Fruit fly (Drosophila melanogaster): ENCODE results near the gene CG13113.

Gene CG13113

DNA sequence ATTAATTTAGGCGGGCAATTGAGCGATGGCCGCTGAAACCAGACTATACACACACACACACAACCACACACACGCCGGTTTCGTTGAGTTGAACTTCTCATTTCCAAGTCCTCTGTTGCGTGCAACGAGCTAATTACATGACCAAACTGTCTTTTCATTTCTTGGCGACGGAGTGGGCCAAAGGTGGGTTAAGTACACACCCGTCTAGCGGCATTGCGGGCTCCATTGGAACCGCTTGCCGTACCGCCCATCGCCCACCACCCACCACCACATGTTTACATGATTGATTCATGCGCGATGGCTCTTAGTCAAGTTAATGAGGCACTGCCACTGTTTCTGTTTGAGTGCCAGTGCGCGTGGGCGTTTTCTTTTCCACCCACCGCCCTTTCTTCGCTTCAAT is 33.5 kb upstream of the CG13113 start:
- no peak for TF ChIP-seq CG8478 (optimal IDR thresholded peaks at IDR 0.05)
- TF ChIP-seq CTCF (optimal IDR thresholded peaks at IDR 0.05), result no peak

DNA sequence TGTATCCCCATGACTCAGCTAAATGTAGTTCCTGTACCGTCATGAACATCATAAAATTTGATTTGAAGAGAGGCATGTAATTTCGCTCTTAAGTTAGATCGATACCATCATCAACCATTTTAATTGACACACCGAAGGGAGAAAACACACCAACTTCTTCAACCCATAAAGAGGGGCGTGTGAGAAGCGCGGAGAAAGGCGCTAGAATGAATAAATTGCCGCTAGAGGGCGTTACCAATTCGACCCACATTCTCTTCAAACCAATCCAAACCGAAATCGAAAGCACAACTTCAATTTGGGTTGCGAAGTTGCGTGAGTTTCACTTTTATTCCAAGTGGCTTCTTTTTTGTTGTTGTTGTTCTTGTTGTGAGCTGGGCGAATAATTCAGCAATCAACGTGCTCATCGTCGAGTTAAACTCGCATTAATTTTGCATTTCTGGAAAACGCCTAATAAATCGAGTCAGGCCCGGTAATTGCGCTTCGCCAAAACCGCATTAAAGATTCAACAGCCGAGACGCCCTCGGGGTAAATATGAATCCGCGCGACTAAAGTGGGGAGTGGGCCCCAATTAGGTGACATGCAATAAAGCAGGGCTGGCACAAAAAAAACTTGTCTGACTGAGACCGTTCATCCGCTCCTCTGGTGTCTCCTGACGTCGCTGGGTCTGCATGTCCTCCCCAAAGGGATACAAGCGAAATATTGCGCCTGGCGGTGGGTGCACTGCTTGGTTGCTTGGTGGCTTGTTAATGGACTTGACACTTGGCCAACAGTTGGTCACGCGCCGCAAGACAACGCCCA is 31.4 kb upstream of the CG13113 start:
- TF ChIP-seq CTCF (optimal IDR thresholded peaks at IDR 0.05) (peak; percentile 82 to 87), CG8478 (optimal IDR thresholded peaks at IDR 0.05) (no peak)

DNA sequence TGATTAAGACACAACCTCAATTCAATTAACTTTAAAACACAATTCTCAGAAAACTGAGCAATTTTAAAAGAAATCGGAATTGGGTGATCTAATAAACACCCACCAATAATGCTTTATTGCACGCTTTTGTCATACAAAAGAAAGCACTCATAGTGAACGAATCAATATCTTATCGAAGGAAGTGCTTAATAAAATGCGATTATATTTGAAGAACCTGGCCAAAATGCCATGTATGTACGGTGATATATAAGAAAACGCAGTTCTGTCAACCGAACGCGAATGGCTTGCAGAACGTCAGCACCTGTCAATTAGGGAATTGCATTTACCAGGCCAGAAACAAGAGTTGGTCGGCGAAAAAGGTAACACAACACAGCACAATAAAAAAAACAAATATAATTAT is 30.2 kb upstream of the CG13113 start:
- no peak for TF ChIP-seq CTCF (optimal IDR thresholded peaks at IDR 0.05)
- no peak for TF ChIP-seq CG8478 (optimal IDR thresholded peaks at IDR 0.05)

DNA sequence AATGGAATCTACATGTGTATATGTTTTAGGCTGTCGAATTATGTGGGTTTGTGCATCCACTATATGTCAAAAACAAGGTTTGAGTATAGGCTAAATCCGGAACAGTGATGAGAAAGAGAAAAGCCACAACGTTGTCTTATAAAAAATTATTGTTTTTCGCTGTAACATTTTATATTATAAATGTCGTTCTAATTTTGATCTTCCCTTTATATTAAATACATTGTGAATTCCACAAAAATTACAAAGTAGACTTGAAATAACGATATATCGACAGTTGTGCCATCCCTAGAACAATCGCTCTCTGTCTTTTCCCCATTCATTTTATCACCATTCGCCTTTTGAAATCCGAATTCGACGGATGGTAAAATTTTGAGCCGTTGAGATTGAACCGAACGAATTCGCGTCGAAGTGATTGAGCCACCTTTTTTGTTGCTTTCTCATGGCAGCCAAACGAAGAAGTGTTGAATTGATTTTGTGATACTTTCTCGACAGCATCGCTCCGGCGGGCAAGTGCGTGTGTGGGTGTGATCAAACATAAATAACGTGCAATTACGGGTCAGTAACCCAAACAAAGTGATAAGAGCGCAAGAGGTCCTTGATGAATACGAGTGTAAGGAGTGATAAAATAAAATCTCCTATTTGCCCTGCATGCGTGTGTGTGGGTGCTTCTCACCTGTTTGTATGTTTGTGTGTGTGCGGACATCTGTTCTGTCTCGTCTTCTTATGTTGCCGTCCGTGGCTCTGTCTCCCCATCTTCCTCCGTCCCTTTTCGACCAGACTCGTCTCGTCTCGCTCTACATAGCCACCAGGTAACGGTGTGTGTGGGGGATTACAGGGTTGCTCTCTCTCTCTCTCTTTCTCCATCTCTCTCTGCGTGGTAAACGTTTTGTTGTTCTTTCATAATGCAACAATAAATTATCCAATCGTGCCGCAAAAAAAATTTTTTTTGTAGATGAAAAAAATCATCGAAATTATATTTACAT is 22.8 kb upstream of the CG13113 start, which contains the start of gene Oatp30B:
Gene Oatp30B (plus strand): TSS at position 325 of the 983 bp plus-strand sequence.
- no peak for TF ChIP-seq CG8478 (optimal IDR thresholded peaks at IDR 0.05)
- peak; percentile 1 to 60 for TF ChIP-seq CTCF (optimal IDR thresholded peaks at IDR 0.05)

DNA sequence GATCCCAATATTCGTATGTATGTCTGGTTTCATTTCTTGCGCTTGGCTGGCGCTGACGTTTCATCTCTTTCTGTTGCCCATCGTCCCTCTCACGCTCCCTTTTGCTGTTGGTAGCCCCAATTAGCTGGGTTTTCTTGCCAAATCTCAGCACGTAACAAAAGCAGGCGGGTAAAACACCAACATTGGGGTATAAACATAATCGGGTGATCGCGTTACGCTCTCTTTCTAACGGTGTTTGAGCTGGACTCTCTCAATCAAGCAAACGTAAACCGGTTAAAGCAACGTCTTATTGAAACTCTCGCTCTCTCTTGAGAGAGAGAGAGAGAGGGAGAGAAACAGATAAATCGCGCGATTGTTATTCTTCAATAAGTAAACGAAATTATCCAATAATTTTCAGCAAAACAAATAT is 21.2 kb upstream of the CG13113 start:
- TF ChIP-seq CTCF (optimal IDR thresholded peaks at IDR 0.05), result no peak
- no peak for TF ChIP-seq CG8478 (optimal IDR thresholded peaks at IDR 0.05)

DNA sequence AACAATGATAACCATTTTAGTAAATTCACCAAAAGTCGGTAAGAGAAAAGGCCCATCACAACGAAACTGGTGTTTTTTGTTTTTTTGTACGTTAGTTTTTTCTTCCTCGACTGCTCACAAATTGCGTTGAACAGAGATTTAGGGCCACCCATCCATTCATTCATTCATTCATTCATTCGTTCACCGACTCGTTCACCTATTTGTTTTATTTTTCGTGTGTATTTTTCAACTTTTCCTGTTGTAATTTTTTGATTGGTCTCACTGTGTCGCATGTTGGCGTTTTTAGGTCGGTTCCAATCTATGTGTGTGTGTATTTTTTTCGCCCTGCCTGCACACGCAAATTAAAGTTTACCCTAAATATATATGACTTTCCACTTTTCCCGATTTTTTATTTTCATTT is 19.1 kb upstream of the CG13113 start:
- TF ChIP-seq CG8478 (optimal IDR thresholded peaks at IDR 0.05) (no peak), CTCF (optimal IDR thresholded peaks at IDR 0.05) (no peak)

DNA sequence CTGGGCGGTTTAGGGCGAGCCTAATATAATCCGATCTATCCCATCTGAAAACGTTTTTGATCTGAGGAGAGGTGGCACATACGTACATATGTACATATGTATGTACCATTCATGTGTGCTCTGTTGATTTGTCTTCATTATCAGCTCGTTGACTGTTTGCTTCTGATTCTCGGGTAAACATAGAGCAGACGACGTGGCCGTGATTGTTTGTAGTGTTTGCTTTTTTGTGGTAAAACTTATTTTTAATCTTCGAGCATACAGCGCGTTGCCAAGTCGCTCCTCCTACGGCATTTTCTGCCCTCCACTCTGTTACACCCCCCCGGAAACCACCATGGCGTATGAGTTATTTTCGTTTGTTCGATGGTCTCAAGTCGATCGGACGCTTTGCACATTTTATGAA is 18.3 kb upstream of the CG13113 start:
- no peak for TF ChIP-seq CTCF (optimal IDR thresholded peaks at IDR 0.05)
- TF ChIP-seq CG8478 (optimal IDR thresholded peaks at IDR 0.05), result no peak

DNA sequence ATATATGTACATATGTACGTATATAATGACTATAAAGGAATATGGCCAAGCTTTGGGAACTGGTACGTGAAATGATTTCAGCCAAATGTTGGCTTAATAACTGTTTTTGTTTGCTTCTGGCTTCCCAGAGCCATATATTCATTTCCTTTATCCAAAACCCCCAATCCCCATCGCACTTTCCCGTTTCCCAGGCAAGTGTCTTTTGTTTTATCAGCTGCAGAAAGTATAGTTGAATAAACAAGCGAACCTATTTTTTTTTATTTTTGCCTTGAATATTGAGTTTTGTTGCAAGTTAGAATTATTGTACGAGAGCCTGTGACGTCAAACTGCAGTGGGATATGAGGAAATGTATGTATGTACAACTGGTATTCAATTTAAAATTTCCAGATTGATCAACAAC is 17.5 kb upstream of the CG13113 start:
- TF ChIP-seq CG8478 (optimal IDR thresholded peaks at IDR 0.05) (no peak), CTCF (optimal IDR thresholded peaks at IDR 0.05) (no peak)

DNA sequence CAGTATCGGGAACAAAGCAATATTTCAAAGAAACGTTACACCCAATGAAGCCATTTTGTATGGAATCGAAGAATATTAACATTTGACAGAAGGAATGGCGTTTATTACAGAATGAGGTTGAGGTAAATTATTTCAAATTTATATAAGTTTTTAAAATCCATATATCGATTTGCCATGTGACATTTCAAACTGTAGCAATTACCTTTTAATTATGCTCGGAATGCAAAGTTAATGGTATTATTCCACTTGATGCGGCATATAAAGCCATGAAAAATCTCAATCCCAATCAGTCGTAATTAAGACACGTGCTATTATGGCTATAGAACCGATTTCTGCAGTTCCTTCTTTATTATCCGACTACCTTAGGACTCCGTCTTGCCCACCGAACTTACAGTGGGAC is 15.8 kb upstream of the CG13113 start, which contains the start of gene CG31883:
Gene CG31883 (plus strand): TSS at position 301 of the 400 bp plus-strand sequence.
- TF ChIP-seq CTCF (optimal IDR thresholded peaks at IDR 0.05) (no peak), CG8478 (optimal IDR thresholded peaks at IDR 0.05) (no peak)

DNA sequence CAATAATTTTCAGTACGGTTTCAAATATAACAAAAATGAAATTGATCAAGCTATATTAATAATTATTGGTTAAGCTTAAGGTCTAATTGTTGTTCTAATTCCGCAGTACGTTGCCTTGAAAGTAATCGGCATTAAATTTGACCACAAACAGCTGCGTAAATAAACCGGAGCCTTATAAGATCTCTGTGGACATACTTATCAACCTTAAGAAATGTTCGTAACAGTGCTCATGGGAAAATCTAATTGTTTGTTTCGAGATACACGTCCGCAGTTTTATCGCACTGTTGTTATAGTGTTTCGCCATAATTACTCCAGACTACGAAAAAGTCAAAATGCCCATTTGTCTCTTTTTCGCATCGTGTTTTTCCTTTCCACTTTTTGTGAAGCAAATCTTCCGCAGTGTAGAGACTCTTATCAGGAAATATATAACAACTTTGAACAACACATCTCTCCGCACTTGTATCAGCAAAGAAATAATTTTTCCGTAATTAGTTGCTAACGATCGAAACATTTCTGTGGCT is 14.1 kb upstream of the CG13113 start:
- TF ChIP-seq CG8478 (optimal IDR thresholded peaks at IDR 0.05) (no peak), CTCF (optimal IDR thresholded peaks at IDR 0.05) (no peak)

DNA sequence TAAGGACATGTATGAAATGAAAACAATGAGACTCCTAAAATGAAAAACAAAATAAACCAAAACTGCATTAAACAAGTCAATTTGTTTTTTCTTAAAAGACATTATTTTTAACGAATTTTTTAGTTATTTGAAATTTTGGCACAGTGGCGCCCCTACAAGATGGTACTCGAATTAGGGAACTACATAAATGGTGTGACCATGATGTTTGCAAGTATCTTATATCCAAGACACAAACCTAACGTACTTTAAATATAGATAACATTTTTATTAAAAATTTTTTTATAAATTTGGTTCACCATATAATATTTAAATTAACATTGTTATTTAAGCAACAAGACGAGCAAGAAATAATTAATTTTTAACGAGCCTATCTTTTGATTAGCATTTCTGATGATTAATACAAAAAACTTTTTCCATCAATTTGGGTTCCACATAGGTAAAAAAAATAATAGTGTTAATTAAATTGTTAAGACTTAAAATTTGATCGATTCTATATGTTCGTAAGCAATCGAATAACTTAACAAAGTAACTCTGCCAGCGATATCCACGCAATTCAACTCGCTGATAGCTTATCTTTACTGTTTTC is 3.9 kb upstream of the CG13113 start, which contains the start of gene CG17855:
Gene CG17855 (plus strand): TSS at position 536 of the 586 bp plus-strand sequence.
- no peak for TF ChIP-seq CG8478 (optimal IDR thresholded peaks at IDR 0.05)
- TF ChIP-seq CTCF (optimal IDR thresholded peaks at IDR 0.05), result peak; percentile 38 to 87

DNA sequence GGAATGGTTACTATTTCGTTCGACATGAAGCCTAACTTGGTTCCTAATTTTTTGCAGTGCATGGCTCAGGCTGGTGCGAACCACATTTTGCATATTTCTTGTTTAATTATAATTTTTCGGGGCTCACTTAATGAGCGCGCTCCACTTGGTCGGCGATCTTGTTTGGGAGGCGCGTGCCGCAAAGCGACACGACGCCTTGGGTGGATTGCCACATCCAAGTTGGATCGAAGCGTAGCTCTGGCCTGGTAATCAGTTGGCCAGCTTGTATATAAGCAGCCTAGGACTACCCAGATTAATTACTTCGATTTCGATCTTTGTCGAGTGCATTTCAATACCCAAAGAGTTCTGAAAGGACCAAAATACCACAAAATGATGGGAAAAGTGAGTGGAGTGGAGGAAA is 1.4 kb upstream of the CG13113 start, which contains the start of gene Cpr30B:
Gene Cpr30B (plus strand): TSS at position 301 of the 400 bp plus-strand sequence.
- TF ChIP-seq CTCF (optimal IDR thresholded peaks at IDR 0.05), result no peak
- TF ChIP-seq CG8478 (optimal IDR thresholded peaks at IDR 0.05), result no peak

DNA sequence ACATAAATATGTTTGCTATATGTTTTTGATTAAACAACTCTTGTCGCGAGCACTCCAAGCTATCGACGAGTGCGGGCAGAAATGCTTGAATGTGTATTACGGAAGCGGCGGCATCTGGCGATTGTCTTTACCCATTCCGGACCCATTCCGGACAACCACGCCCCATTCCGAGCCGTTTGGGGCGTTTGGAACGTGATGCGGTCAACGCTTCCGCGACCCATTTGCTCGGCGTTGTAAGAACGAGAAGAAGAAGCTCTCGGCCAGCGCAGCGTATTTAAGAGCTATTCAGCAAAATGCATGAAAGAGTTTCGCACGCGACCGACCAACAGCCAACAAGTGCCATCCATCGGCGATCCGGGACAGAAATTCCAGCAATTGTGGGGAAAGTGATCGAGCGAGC is 1.5 kb downstream of the CG13113 start, which contains the start of gene CG13114:
Gene CG13114 (plus strand): TSS at position 301 of the 400 bp plus-strand sequence.
- no peak for TF ChIP-seq CTCF (optimal IDR thresholded peaks at IDR 0.05)
- no peak for TF ChIP-seq CG8478 (optimal IDR thresholded peaks at IDR 0.05)

DNA sequence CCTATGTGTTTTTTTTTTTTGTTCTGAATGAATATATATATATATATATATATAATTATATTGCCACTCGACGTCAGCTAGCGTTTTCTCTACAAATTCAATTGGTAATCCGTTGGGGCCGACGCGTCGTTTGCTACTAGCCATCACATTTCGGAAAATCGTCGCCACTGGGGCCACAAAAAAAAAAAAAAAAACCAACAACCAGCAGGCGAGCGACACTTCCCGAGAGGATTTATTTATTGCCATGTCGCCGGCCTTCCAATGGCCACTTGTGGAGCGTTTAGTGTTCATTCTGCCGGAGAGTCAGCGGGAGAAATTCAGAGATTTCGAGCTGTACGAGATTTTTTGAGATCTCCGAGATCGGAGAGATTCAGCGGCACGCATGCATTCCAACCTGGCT is 6.9 kb downstream of the CG13113 start:
- no peak for TF ChIP-seq CG8478 (optimal IDR thresholded peaks at IDR 0.05)
- no peak for TF ChIP-seq CTCF (optimal IDR thresholded peaks at IDR 0.05)

DNA sequence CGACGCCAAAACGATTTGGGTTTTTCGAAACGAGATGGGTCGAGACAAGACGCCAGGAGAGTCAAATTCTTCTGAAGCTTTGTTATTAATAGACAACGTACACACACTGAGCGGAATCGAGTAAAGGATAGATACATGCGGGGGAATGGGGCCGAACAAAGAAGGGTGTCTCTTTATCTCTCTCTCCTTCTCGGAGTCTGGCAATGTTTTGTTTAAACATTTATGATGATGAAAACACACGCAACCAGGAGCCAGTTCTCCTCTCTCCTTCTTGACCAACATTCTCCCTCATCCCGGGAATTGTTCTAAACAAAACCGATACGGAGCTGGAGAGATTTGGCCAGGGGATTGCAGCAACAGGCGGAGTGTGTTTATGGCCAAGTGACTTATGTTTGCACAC is 13.9 kb downstream of the CG13113 start:
- TF ChIP-seq CTCF (optimal IDR thresholded peaks at IDR 0.05) (no peak), CG8478 (optimal IDR thresholded peaks at IDR 0.05) (no peak)

All from S2 (cell line).